Fruit fly (Drosophila melanogaster): Measurements from ENCODE around the gene CG17826.

DNA sequence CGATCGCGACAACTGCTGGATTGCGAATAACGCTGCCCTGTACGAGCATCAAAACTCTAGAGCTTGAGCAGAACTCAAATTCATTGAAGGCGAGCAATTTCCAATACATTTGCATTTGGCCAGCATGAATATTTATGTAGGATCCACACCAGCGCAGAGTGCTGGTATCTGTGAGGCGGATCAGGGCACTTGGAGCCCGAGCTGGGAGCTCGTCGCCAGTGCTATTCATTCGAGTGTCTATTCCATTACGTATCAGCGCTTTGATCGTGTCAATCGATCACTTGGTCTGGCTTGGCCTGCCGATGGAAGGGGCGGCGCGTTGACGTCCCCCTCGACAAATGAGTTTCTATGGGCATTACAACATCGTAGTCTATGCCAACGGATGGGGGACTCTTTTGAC is 16.5 kb downstream of the CG17826 start, which contains the start of gene prc:
- TF ChIP-seq EcR (GFP tag; optimal IDR thresholded peaks at IDR 0.05) = no peak
- no peak for TF ChIP-seq psq (optimal IDR thresholded peaks at IDR 0.05)
